Fruit fly (Drosophila melanogaster) whole organism, embryonic: ENCODE results near the gene Myo95E.

ENCODE experiments used
- Blimp-1 ChIP-seq: fragments of 200-800 bp; sonication (Bioruptor generic); optimal IDR thresholded peaks from 3 replicates; lab custom pipeline; 2018; ENCODE audit warnings: missing biosample characterization, missing genetic modification characterization, mild to moderate bottlenecking, moderate library complexity, missing genetic modification reagents
- CG10267 ChIP-seq: fragments of 200-800 bp; sonication (Bioruptor generic); optimal IDR thresholded peaks from 2 replicates; lab custom pipeline; 2018; ENCODE audit warnings: missing biosample characterization, mild to moderate bottlenecking, missing genetic modification characterization, moderate library complexity
- CG11247 ChIP-seq: fragments of 200-800 bp; sonication (Bioruptor generic); IDR thresholded peaks from 2 replicates; pipeline ENCODE4 v1.3.6; 2022; ENCODE audit warnings: missing biosample characterization, missing genetic modification characterization
- CG12155 ChIP-seq: fragments of 200-800 bp; sonication (Bioruptor generic); optimal IDR thresholded peaks from 3 replicates; lab custom pipeline; 2016; ENCODE audit warnings: missing biosample characterization, missing genetic modification characterization
- CG15514 ChIP-seq: fragments of 200-800 bp; sonication (Bioruptor generic); optimal IDR thresholded peaks from 3 replicates; lab custom pipeline; 2017; ENCODE audit warnings: missing biosample characterization, missing genetic modification characterization, mild to moderate bottlenecking, moderate library complexity, missing genetic modification reagents
- CG15601 ChIP-seq: fragments of 200-800 bp; sonication (Bioruptor generic); optimal IDR thresholded peaks from 3 replicates; lab custom pipeline; 2019; ENCODE audit warnings: missing biosample characterization, mild to moderate bottlenecking, missing genetic modification characterization, moderate library complexity
- CG1603 ChIP-seq: fragments of 200-800 bp; sonication (Bioruptor generic); optimal IDR thresholded peaks from 2 replicates; lab custom pipeline; 2019; ENCODE audit warnings: missing biosample characterization, mild to moderate bottlenecking, missing genetic modification characterization, moderate library complexity
- CG17186 ChIP-seq: fragments of 200-800 bp; sonication (Bioruptor generic); optimal IDR thresholded peaks from 3 replicates; lab custom pipeline; 2017; ENCODE audit warnings: missing biosample characterization, missing genetic modification reagents, missing genetic modification characterization
- CG18011 ChIP-seq: fragments of 200-800 bp; sonication (Bioruptor generic); optimal IDR thresholded peaks from 2 replicates; lab custom pipeline; 2017; ENCODE audit warnings: missing biosample characterization, missing genetic modification characterization, mild to moderate bottlenecking, moderate library complexity, missing genotype
- CG3281 ChIP-seq: fragments of 200-800 bp; sonication (Bioruptor generic); optimal IDR thresholded peaks from 3 replicates; lab custom pipeline; 2017; ENCODE audit warnings: missing biosample characterization, mild to moderate bottlenecking, missing genetic modification characterization
- CG4854 ChIP-seq: fragments of 200-800 bp; sonication (Bioruptor generic); optimal IDR thresholded peaks from 2 replicates; lab custom pipeline; 2016; ENCODE audit warnings: missing biosample characterization, missing genetic modification characterization, inconsistent platforms
- CG6689 ChIP-seq: fragments of 200-800 bp; sonication (Bioruptor generic); IDR thresholded peaks from 2 replicates; pipeline ENCODE4 v1.3.6; 2022; ENCODE audit warnings: missing biosample characterization, missing genetic modification characterization
- CG7372 ChIP-seq: fragments of 200-800 bp; sonication (Bioruptor generic); IDR thresholded peaks from 2 replicates; pipeline ENCODE4 v1.3.6; 2022; ENCODE audit warnings: missing biosample characterization, missing genetic modification characterization
- CG8388 ChIP-seq: fragments of 200-800 bp; sonication (Bioruptor generic); optimal IDR thresholded peaks from 2 replicates; lab custom pipeline; 2019; ENCODE audit warnings: missing biosample characterization, mild to moderate bottlenecking, missing genetic modification characterization, moderate library complexity
- CTCF ChIP-seq: fragments of 200-800 bp; sonication (Bioruptor generic); optimal IDR thresholded peaks from 2 replicates; lab custom pipeline; 2017; ENCODE audit warnings: missing biosample characterization, mild to moderate bottlenecking, missing genetic modification characterization, moderate library complexity
- D ChIP-seq, 2 experiments: fragments of 200-800 bp in 1 of 2; fragments of >200 bp in 1 of 2; sonication (Bioruptor generic) in 1 of 2; optimal IDR thresholded peaks; 2 replicates in 1 of 2; 3 replicates in 1 of 2; lab custom pipeline; 2017; ENCODE audit warnings: mild to moderate bottlenecking in 1 of 2, missing biosample characterization in 1 of 2, missing genetic modification characterization in 1 of 2, missing genetic modification reagents in 1 of 2
- D19A ChIP-seq: fragments of 200-800 bp; optimal IDR thresholded peaks from 3 replicates; lab custom pipeline; 2019; ENCODE audit warnings: missing biosample characterization, mild to moderate bottlenecking, missing genetic modification characterization, moderate library complexity
- Ets65A ChIP-seq: fragments of 200-800 bp; sonication (Bioruptor generic); peaks from one replicate; lab custom pipeline; 2016; ENCODE audit warnings: missing biosample characterization, missing genetic modification characterization
- Gsc ChIP-seq: fragments of 200-800 bp; sonication (Bioruptor generic); IDR thresholded peaks from 2 replicates; pipeline ENCODE4 v1.3.6; 2022; ENCODE audit warnings: missing biosample characterization, missing genetic modification characterization
- HHEX ChIP-seq: fragments of 200-800 bp; sonication (Bioruptor generic); optimal IDR thresholded peaks from 3 replicates; lab custom pipeline; 2017; ENCODE audit warnings: missing biosample characterization, mild to moderate bottlenecking, missing genetic modification characterization, missing genetic modification reagents
- MBD-R2 ChIP-seq: fragments of 200-800 bp; sonication (Bioruptor generic); IDR thresholded peaks from 2 replicates; pipeline ENCODE4 v1.3.6; 2022; ENCODE audit warnings: missing biosample characterization, missing genetic modification characterization
- MTF-1 ChIP-seq: fragments of 200-800 bp; sonication (Bioruptor generic); optimal IDR thresholded peaks from 2 replicates; lab custom pipeline; 2018; ENCODE audit warnings: missing biosample characterization, mild to moderate bottlenecking, missing genetic modification characterization, borderline replicate concordance
- Mes4 ChIP-seq: fragments of 200-800 bp; sonication (Bioruptor generic); optimal IDR thresholded peaks from 2 replicates; lab custom pipeline; 2016; ENCODE audit warnings: missing biosample characterization, missing genetic modification characterization
- NfI ChIP-seq: fragments of 200-800 bp; sonication (Bioruptor generic); optimal IDR thresholded peaks from 3 replicates; lab custom pipeline; 2018; ENCODE audit warnings: missing biosample characterization, mild to moderate bottlenecking, missing genetic modification characterization, moderate library complexity
- Oli ChIP-seq: fragments of 200-800 bp; sonication (Bioruptor generic); optimal IDR thresholded peaks from 2 replicates; lab custom pipeline; 2018; ENCODE audit warnings: missing biosample characterization, mild to moderate bottlenecking, missing genetic modification characterization, moderate library complexity
- Sox102F ChIP-seq: fragments of 200-800 bp; sonication (Bioruptor generic); optimal IDR thresholded peaks from 2 replicates; lab custom pipeline; 2018; ENCODE audit warnings: missing biosample characterization, mild to moderate bottlenecking, missing genetic modification characterization, moderate library complexity
- Taf1 ChIP-seq: fragments of 200-800 bp; sonication (Bioruptor generic); IDR thresholded peaks from 2 replicates; pipeline ENCODE4 v1.3.6; 2022; ENCODE audit warnings: missing biosample characterization, missing genetic modification characterization
- cas ChIP-seq: fragments of 200-800 bp; sonication (Bioruptor generic); IDR thresholded peaks from 2 replicates; pipeline ENCODE4 v1.3.6; 2022; ENCODE audit warnings: missing biosample characterization, missing genetic modification characterization
- ci ChIP-seq: fragments of 200-800 bp; sonication (Bioruptor generic); IDR thresholded peaks from 3 replicates; pipeline ENCODE4 v1.3.6; 2022; ENCODE audit warnings: missing biosample characterization, missing genetic modification characterization
- croc ChIP-seq: fragments of 200-800 bp; sonication (Bioruptor generic); conservative IDR thresholded peaks from 3 replicates; pipeline ENCODE4 v1.3.6; 2022; ENCODE audit warnings: missing biosample characterization, missing genetic modification characterization
- crp ChIP-seq, 2 experiments: fragments of 200-800 bp; sonication (Bioruptor generic); optimal IDR thresholded peaks; 2 replicates in 1 of 2; 3 replicates in 1 of 2; lab custom pipeline; 2017; ENCODE audit warnings: missing biosample characterization in 2 of 2, missing genetic modification characterization in 2 of 2, mild to moderate bottlenecking in 1 of 2, moderate library complexity in 1 of 2
- disco-r ChIP-seq: fragments of 200-800 bp; sonication (Bioruptor generic); optimal IDR thresholded peaks from 2 replicates; lab custom pipeline; 2016; ENCODE audit warnings: missing biosample characterization, missing genetic modification characterization
- dysf ChIP-seq: fragments of 200-800 bp; sonication (Bioruptor generic); IDR thresholded peaks from 3 replicates; pipeline ENCODE4 v1.3.6; 2022; ENCODE audit warnings: missing biosample characterization, missing genetic modification characterization
- en ChIP-seq: fragments of 200-800 bp; sonication (Bioruptor generic); optimal IDR thresholded peaks from 2 replicates; lab custom pipeline; 2016; ENCODE audit warnings: missing biosample characterization, missing genetic modification characterization
- exex ChIP-seq: fragments of 200-800 bp; sonication (Bioruptor generic); optimal IDR thresholded peaks from 4 replicates; lab custom pipeline; 2018; ENCODE audit warnings: missing biosample characterization, mild to moderate bottlenecking, missing genetic modification characterization, moderate library complexity
- eyg ChIP-seq: fragments of 200-800 bp; sonication (Bioruptor generic); optimal IDR thresholded peaks from 3 replicates; lab custom pipeline; 2016; ENCODE audit warnings: missing biosample characterization, missing genetic modification characterization
- fd3F ChIP-seq: fragments of 200-800 bp; sonication (Bioruptor generic); optimal IDR thresholded peaks from 2 replicates; lab custom pipeline; 2018; ENCODE audit warnings: missing biosample characterization, mild to moderate bottlenecking, missing genetic modification characterization, moderate library complexity
- fru ChIP-seq: fragments of >200 bp; optimal IDR thresholded peaks from 2 replicates; lab custom pipeline; 2017
- ftz-f1 ChIP-seq: fragments of 200-800 bp; sonication (Bioruptor generic); optimal IDR thresholded peaks from 2 replicates; lab custom pipeline; 2016; ENCODE audit warnings: missing biosample characterization, missing genetic modification characterization
- gce ChIP-seq: fragments of 200-800 bp; sonication (Bioruptor generic); IDR thresholded peaks from 3 replicates; pipeline ENCODE4 v1.3.6; 2022; ENCODE audit warnings: missing biosample characterization, missing genetic modification characterization
- insv ChIP-seq, 2 experiments: fragments of 200-800 bp; sonication (Bioruptor generic); optimal IDR thresholded peaks; 3 replicates each; lab custom pipeline; 2016 to 2018; ENCODE audit warnings: missing biosample characterization in 2 of 2, missing genetic modification characterization in 2 of 2
- lmd ChIP-seq: fragments of 200-800 bp; sonication (Bioruptor generic); IDR thresholded peaks from 2 replicates; pipeline ENCODE4 v1.3.6; 2022; ENCODE audit warnings: missing biosample characterization, missing genetic modification characterization
- mirr ChIP-seq: fragments of 200-800 bp; sonication (Bioruptor generic); optimal IDR thresholded peaks from 3 replicates; lab custom pipeline; 2018; ENCODE audit warnings: missing biosample characterization, mild to moderate bottlenecking, missing genetic modification characterization
- nerfin-2 ChIP-seq: fragments of 200-800 bp; sonication (Bioruptor generic); IDR thresholded peaks from 2 replicates; pipeline ENCODE4 v1.3.6; 2022; ENCODE audit warnings: missing biosample characterization, missing genetic modification characterization; ENCODE audit not compliant: partially characterized antibody
- pan ChIP-seq, 4 experiments: fragments of >200 bp in 3 of 4; fragments of 200-800 bp in 1 of 4; sonication (Bioruptor generic) in 1 of 4; optimal IDR thresholded peaks in 3 of 4; IDR thresholded peaks in 1 of 4; 2 replicates each; pipeline versions ENCODE4 v1.3.6 to Lab custom; 2017 to 2022; ENCODE audit warnings: missing biosample characterization in 2 of 4, missing genetic modification characterization in 2 of 4, mixed read lengths in 1 of 4
- ranshi ChIP-seq: fragments of 200-800 bp; sonication (Bioruptor generic); IDR thresholded peaks from 2 replicates; pipeline ENCODE4 v1.3.6; 2022; ENCODE audit warnings: missing biosample characterization, missing genetic modification characterization
- stwl ChIP-seq: fragments of 200-800 bp; sonication (Bioruptor generic); optimal IDR thresholded peaks from 3 replicates; lab custom pipeline; 2018; ENCODE audit warnings: missing biosample characterization, mild to moderate bottlenecking, missing genetic modification characterization, moderate library complexity
- ttk ChIP-seq: fragments of 200-800 bp; sonication (Bioruptor generic); IDR thresholded peaks from 2 replicates; pipeline ENCODE4 v2.1.2; 2022; ENCODE audit warnings: missing biosample characterization, missing genetic modification characterization
- vvl ChIP-seq: fragments of 200-800 bp; sonication (Bioruptor generic); IDR thresholded peaks from 2 replicates; pipeline ENCODE4 v1.3.6; 2022; ENCODE audit warnings: missing biosample characterization, missing genetic modification characterization
- wor ChIP-seq: fragments of 200-800 bp; sonication (Bioruptor generic); IDR thresholded peaks from 2 replicates; pipeline ENCODE4 v1.3.6; 2022; ENCODE audit warnings: missing biosample characterization, missing genetic modification characterization

Gene Myo95E

dm6 chr3R:24203426-24203825 is 42.1 kb upstream of the Myo95E start (continued):
- TF ChIP-seq CG15601 (tag; lab: Kevin White, UChicago) (peak; percentile 12), D (optimal IDR thresholded peaks at IDR 0.05; lab: Kevin White, UChicago) (no peak), D (GFP tag; optimal IDR thresholded peaks at IDR 0.05; lab: Kevin White, UChicago) (no peak), CG7372 (GFP tag; lab: Robert Waterston, UW) (no peak), CG12155 (no peak), CG11247 (GFP tag; lab: Robert Waterston, UW) (no peak), MBD-R2 (GFP tag; lab: Robert Waterston, UW) (no peak), CG10267 (no peak), CG15514 (GFP tag; lab: Kevin White, UChicago) (no peak), nerfin-2 (no peak), cas (GFP tag; lab: Robert Waterston, UW) (no peak), CG4854 (no peak), CG6689 (GFP tag; lab: Robert Waterston, UW) (peak; percentile 51), fd3F (GFP tag; lab: Kevin White, UChicago) (no peak), ci (GFP tag; lab: Robert Waterston, UW) (no peak), pan (optimal IDR thresholded peaks at IDR 0.05; lab: Kevin White, UChicago) (no peak), pan (GFP tag; optimal IDR thresholded peaks at IDR 0.05 in 1 of 2, IDR thresholded peaks at IDR 0.05 in 1 of 2) (no peak), ftz-f1 (GFP tag; lab: Kevin White, UChicago) (no peak), CG17186 (no peak), eyg (no peak), CTCF (no peak), mirr (no peak), stwl (no peak), dysf (GFP tag; lab: Robert Waterston, UW) (no peak), ranshi (no peak), insv (GFP tag; optimal IDR thresholded peaks at IDR 0.05; lab: Kevin White, UChicago) (no peak), Taf1 (GFP tag; lab: Robert Waterston, UW) (no peak), croc (GFP tag; lab: Robert Waterston, UW) (no peak), MTF-1 (GFP tag; lab: Kevin White, UChicago) (no peak), NfI (GFP tag; lab: Kevin White, UChicago) (no peak), CG8388 (GFP tag; lab: Kevin White, UChicago) (peak; percentile 44), disco-r (GFP tag; lab: Kevin White, UChicago) (no peak)

- TF ChIP-seq Ets65A (GFP tag; lab: Kevin White, UChicago) (peak; percentile 11), Blimp-1 (GFP tag; lab: Kevin White, UChicago) (peak; percentile 89), vvl (GFP tag; lab: Robert Waterston, UW) (peak; percentile 20; the same call in 1 of the 2 replicates), CG12155 (no peak)
These were observed 41.4 kb upstream of the Myo95E start for dm6 chr3R:24202723-24203122.

dm6 chr3R:24193373-24193879 is 32.1 kb upstream of the Myo95E start, which contains the start of the genes SMC6 and CG6204:
SMC6 (minus strand) TSS chr3R:24193423.
CG6204 (plus strand) TSS chr3R:24193832.
- TF ChIP-seq D19A (tag; lab: Kevin White, UChicago) = peak; percentile 90
- peak; percentile 96 for TF ChIP-seq Oli (tag; lab: Kevin White, UChicago)
- peak in 1 of 2 experiments; percentile 60 for TF ChIP-seq crp (GFP tag; optimal IDR thresholded peaks at IDR 0.05; lab: Kevin White, UChicago)
- TF ChIP-seq Sox102F = peak; percentile 95
- TF ChIP-seq Gsc (GFP tag; lab: Robert Waterston, UW) = peak; percentile 80
- TF ChIP-seq fru = no peak
- peak; percentile 92 for TF ChIP-seq gce
- TF ChIP-seq lmd (GFP tag; lab: Robert Waterston, UW) = peak; percentile 97
- TF ChIP-seq CG18011 = peak; percentile 77
- peak; percentile 94 for TF ChIP-seq CG1603 (tag; lab: Kevin White, UChicago)
- TF ChIP-seq HHEX (GFP tag; lab: Kevin White, UChicago) = peak; percentile 90
- peak; percentile 88 for TF ChIP-seq wor
- peak; percentile 89 for TF ChIP-seq ttk
- peak; percentile 53 for TF ChIP-seq disco-r (GFP tag; lab: Kevin White, UChicago)
- TF ChIP-seq exex (tag; lab: Kevin White, UChicago) = peak; percentile 77
- TF ChIP-seq en (GFP tag; lab: Kevin White, UChicago) = peak; percentile 46
- peak; percentile 95 for TF ChIP-seq CG3281 (GFP tag; lab: Kevin White, UChicago)
- peak; percentile 58 for TF ChIP-seq Mes4 (GFP tag; lab: Kevin White, UChicago)
